Worm (Caenorhabditis elegans) whole organism, L4/young adult: ENCODE data around the gene Y57A10C.8.

ENCODE experiments used
- W03F9.2 ChIP-seq: fragments of 150-350 bp; optimal IDR thresholded peaks from 2 replicates; lab custom pipeline; 2014; ENCODE audit warnings: missing biosample characterization, missing genetic modification characterization
- dao-5 ChIP-seq: sonication (generic microtip); optimal IDR thresholded peaks from 2 replicates; lab custom pipeline; 2016; ENCODE audit warnings: missing genotype, missing genetic modification characterization, moderate library complexity, missing compliant biosample characterization
- him-1 ChIP-seq: sonication (generic microtip); optimal IDR thresholded peaks from 2 replicates; lab custom pipeline; 2016; ENCODE audit warnings: missing genotype, missing genetic modification reagents, missing genetic modification characterization, missing compliant biosample characterization

DNA sequence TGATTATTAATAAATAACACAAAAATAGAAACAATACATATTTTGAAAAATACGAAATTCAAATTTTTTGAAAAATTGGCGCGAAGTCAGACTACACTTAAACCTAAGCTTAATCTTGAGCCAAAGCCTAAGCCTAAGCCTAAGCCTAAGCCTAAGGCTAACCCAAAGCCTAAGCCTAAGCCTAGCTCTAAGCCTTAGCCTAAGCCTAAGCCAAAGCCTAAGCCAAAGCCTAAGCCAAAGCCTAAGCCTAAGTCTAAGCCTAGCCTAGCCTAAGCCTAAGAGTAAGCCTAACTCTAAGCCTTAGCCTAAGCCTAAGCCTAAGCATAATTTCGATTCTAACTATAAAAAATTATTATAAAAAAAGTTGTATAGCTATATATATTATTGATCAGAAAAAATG, 48.8 kb downstream of the Y57A10C.8 start:
- TF ChIP-seq dao-5: no peak
- TF ChIP-seq W03F9.2 (tag; lab: Kevin White, UChicago): no peak
- no peak for TF ChIP-seq him-1 (tag; lab: Kevin White, UChicago)
